Worm (Caenorhabditis elegans) whole organism, L4 larva: ENCODE data around the gene tre-2.

Experiments used
- D1046.2 ChIP-seq: fragments of 200-800 bp; sonication (Bioruptor generic); IDR thresholded peaks from 2 replicates; pipeline ENCODE4 v1.3.6; 2022; ENCODE audit warnings: missing genetic modification characterization, missing compliant biosample characterization
- Y75B8A.6 ChIP-seq: fragments of 200-800 bp; sonication (Bioruptor generic); IDR thresholded peaks from 2 replicates; pipeline ENCODE4 v1.3.6; 2022; ENCODE audit warnings: missing genetic modification reagents, missing genetic modification characterization, missing compliant biosample characterization
- ZK337.2 ChIP-seq: fragments of 200-800 bp; sonication (Bioruptor generic); IDR thresholded peaks from 2 replicates; pipeline ENCODE4 v1.3.6; 2022; ENCODE audit warnings: missing genetic modification reagents, missing genetic modification characterization, missing compliant biosample characterization
- arid-1 ChIP-seq: fragments of 200-800 bp; sonication (Bioruptor generic); conservative IDR thresholded peaks from 2 replicates; pipeline ENCODE4 v1.3.6; 2022; ENCODE audit warnings: missing genetic modification reagents, missing genetic modification characterization, missing compliant biosample characterization
- ceh-20 ChIP-seq: fragments of 200-800 bp; sonication (Bioruptor generic); IDR thresholded peaks from 2 replicates; pipeline ENCODE4 v1.3.6; 2022; ENCODE audit warnings: missing genetic modification reagents, missing genetic modification characterization, missing compliant biosample characterization
- ceh-62 ChIP-seq: sonication (generic microtip); optimal IDR thresholded peaks from 2 replicates; lab custom pipeline; 2017; ENCODE audit warnings: missing biosample characterization, missing genetic modification characterization
- daf-12 ChIP-seq: fragments of 150-350 bp; optimal IDR thresholded peaks from 2 replicates; lab custom pipeline; 2014; ENCODE audit warnings: missing biosample characterization, missing genetic modification reagents, missing genetic modification characterization
- daf-16 ChIP-seq, 3 experiments: sonication (generic microtip); optimal IDR thresholded peaks; 2 replicates each; lab custom pipeline; 2016 to 2017; ENCODE audit warnings: missing genetic modification characterization in 3 of 3, missing genetic modification reagents in 3 of 3, mild to moderate bottlenecking in 2 of 3, missing compliant biosample characterization in 2 of 3, missing biosample characterization in 1 of 3, moderate library complexity in 1 of 3
- daf-8 ChIP-seq: fragments of 200-800 bp; sonication (Bioruptor generic); IDR thresholded peaks from 2 replicates; pipeline ENCODE4 v1.3.6; 2022; ENCODE audit warnings: missing genetic modification characterization, missing compliant biosample characterization
- egl-27 ChIP-seq: sonication (generic microtip); optimal IDR thresholded peaks from 3 replicates; lab custom pipeline; 2017; ENCODE audit warnings: missing biosample characterization, missing genetic modification reagents, missing genetic modification characterization
- fkh-10 ChIP-seq: fragments of 150-350 bp; optimal IDR thresholded peaks from 2 replicates; lab custom pipeline; 2014; ENCODE audit warnings: missing biosample characterization, missing genetic modification reagents, missing genetic modification characterization
- gei-8 ChIP-seq: fragments of 200-800 bp; sonication (Bioruptor generic); optimal IDR thresholded peaks from 2 replicates; lab custom pipeline; 2018; ENCODE audit warnings: mild to moderate bottlenecking, missing genetic modification characterization, missing compliant biosample characterization
- hlh-30 ChIP-seq: sonication (generic microtip); optimal IDR thresholded peaks from 2 replicates; lab custom pipeline; 2017; ENCODE audit warnings: antibody characterized with exemption, mild to moderate bottlenecking, missing genetic modification characterization, missing compliant biosample characterization; ENCODE audit not compliant: insufficient read depth
- lin-15B ChIP-seq: fragments of 150-350 bp; sonication (generic microtip); optimal IDR thresholded peaks from 3 replicates; lab custom pipeline; 2014; ENCODE audit warnings: missing biosample characterization, missing genetic modification characterization
- lin-38 ChIP-seq: fragments of 200-800 bp; sonication (Bioruptor generic); IDR thresholded peaks from 2 replicates; pipeline ENCODE4 v1.3.6; 2022; ENCODE audit warnings: missing genetic modification reagents, missing genetic modification characterization, missing compliant biosample characterization
- lin-39 ChIP-seq: fragments of 150-350 bp; optimal IDR thresholded peaks from 2 replicates; lab custom pipeline; 2014; ENCODE audit warnings: missing biosample characterization, missing genetic modification reagents, missing genetic modification characterization
- mdl-1 ChIP-seq, 2 experiments: fragments of 150-350 bp in 1 of 2; sonication (generic microtip) in 1 of 2; optimal IDR thresholded peaks; 2 replicates each; lab custom pipeline; 2014 to 2017; ENCODE audit warnings: missing biosample characterization in 2 of 2, missing genetic modification characterization in 2 of 2
- mes-2 ChIP-seq: sonication (generic microtip); optimal IDR thresholded peaks from 2 replicates; lab custom pipeline; 2016; ENCODE audit warnings: missing genotype, mild to moderate bottlenecking, missing genetic modification characterization, missing compliant biosample characterization; ENCODE audit not compliant: poor library complexity, severe bottlenecking
- mxl-3 ChIP-seq: fragments of 200-800 bp; sonication (Bioruptor generic); optimal IDR thresholded peaks from 2 replicates; lab custom pipeline; 2018; ENCODE audit warnings: mild to moderate bottlenecking, missing genetic modification characterization, missing compliant biosample characterization
- nhr-11 ChIP-seq: fragments of 150-350 bp; optimal IDR thresholded peaks from 2 replicates; lab custom pipeline; 2014; ENCODE audit warnings: missing biosample characterization, missing genetic modification characterization
- nhr-41 ChIP-seq: fragments of 200-800 bp; sonication (Bioruptor generic); IDR thresholded peaks from 2 replicates; pipeline ENCODE4 v1.3.6; 2022; ENCODE audit warnings: missing genetic modification reagents, missing genetic modification characterization, missing compliant biosample characterization
- nhr-42 ChIP-seq: fragments of 200-800 bp; sonication (Bioruptor generic); IDR thresholded peaks from 2 replicates; pipeline ENCODE4 v1.3.6; 2022; ENCODE audit warnings: missing genetic modification characterization, missing compliant biosample characterization
- nhr-48 ChIP-seq: sonication (generic microtip); optimal IDR thresholded peaks from 2 replicates; lab custom pipeline; 2016; ENCODE audit warnings: mild to moderate bottlenecking, missing genetic modification characterization, missing compliant biosample characterization
- nhr-76 ChIP-seq: fragments of 150-350 bp; optimal IDR thresholded peaks from 2 replicates; lab custom pipeline; 2014; ENCODE audit warnings: missing biosample characterization, missing genetic modification characterization
- php-3 ChIP-seq: fragments of 200-800 bp; sonication (Bioruptor generic); IDR thresholded peaks from 2 replicates; pipeline ENCODE4 v1.3.6; 2022; ENCODE audit warnings: missing genetic modification reagents, missing genetic modification characterization, missing compliant biosample characterization
- rbr-2 ChIP-seq: sonication (generic microtip); optimal IDR thresholded peaks from 2 replicates; lab custom pipeline; 2016; ENCODE audit warnings: missing genotype, missing genetic modification characterization, missing compliant biosample characterization
- set-16 ChIP-seq: fragments of 200-800 bp; sonication (Bioruptor generic); IDR thresholded peaks from 2 replicates; pipeline ENCODE4 v1.3.6; 2022; ENCODE audit warnings: missing genetic modification reagents, missing genetic modification characterization, missing compliant biosample characterization
- snpc-1.2 ChIP-seq: fragments of 200-800 bp; sonication (Bioruptor generic); IDR thresholded peaks from 2 replicates; pipeline ENCODE4 v1.3.6; 2022; ENCODE audit warnings: missing genetic modification reagents, missing genetic modification characterization, missing compliant biosample characterization
- spr-3 ChIP-seq: fragments of 200-800 bp; sonication (Bioruptor generic); optimal IDR thresholded peaks from 2 replicates; lab custom pipeline; 2018; ENCODE audit warnings: mild to moderate bottlenecking, missing genetic modification characterization, missing compliant biosample characterization
- unc-130 ChIP-seq: sonication (generic microtip); optimal IDR thresholded peaks from 2 replicates; lab custom pipeline; 2016; ENCODE audit warnings: missing genetic modification reagents, missing genetic modification characterization, missing compliant biosample characterization
- unc-39 ChIP-seq: sonication (generic microtip); optimal IDR thresholded peaks from 2 replicates; lab custom pipeline; 2017; ENCODE audit warnings: missing biosample characterization, missing genetic modification characterization
- unc-62 ChIP-seq, 3 experiments: fragments of 150-350 bp in 1 of 3; sonication (generic microtip); optimal IDR thresholded peaks in 2 of 3; peaks in 1 of 3; 1 replicate in 1 of 3; 2 replicates in 2 of 3; lab custom pipeline; 2014 to 2017; ENCODE audit warnings: missing biosample characterization in 3 of 3, missing genetic modification characterization in 3 of 3, missing genetic modification reagents in 3 of 3, missing genotype in 1 of 3
- zfp-2 ChIP-seq: sonication (generic microtip); optimal IDR thresholded peaks from 2 replicates; lab custom pipeline; 2016; ENCODE audit warnings: mild to moderate bottlenecking, missing genetic modification characterization, missing compliant biosample characterization
- zfp-3 ChIP-seq: fragments of 200-800 bp; sonication (Bioruptor generic); conservative IDR thresholded peaks from 2 replicates; pipeline ENCODE4 v1.3.6; 2022; ENCODE audit warnings: missing genetic modification reagents, missing genetic modification characterization, missing compliant biosample characterization
- zip-11 ChIP-seq: fragments of 200-800 bp; sonication (Bioruptor generic); IDR thresholded peaks from 2 replicates; pipeline ENCODE4 v1.3.6; 2022; ENCODE audit warnings: missing genetic modification characterization, missing compliant biosample characterization

tre-2 gene

ce11 chrIV:6872958-6873357 is 10.3 kb downstream of the tre-2 start, which contains the start of gene srx-19:
Gene srx-19 (plus strand): TSS chrIV:6873258.
- TF ChIP-seq mes-2 (tag; lab: Kevin White, UChicago) (no peak), lin-15B (tag; lab: Kevin White, UChicago) (no peak), ceh-62 (no peak), ceh-20 (GFP tag; lab: Robert Waterston, UW) (no peak), php-3 (GFP tag; lab: Robert Waterston, UW) (no peak), nhr-76 (tag; lab: Kevin White, UChicago) (no peak), zfp-2 (tag; lab: Kevin White, UChicago) (no peak), nhr-48 (tag; lab: Kevin White, UChicago) (no peak), mxl-3 (GFP tag; lab: Kevin White, UChicago) (no peak), egl-27 (no peak), snpc-1.2 (GFP tag; lab: Robert Waterston, UW) (no peak), daf-8 (GFP tag; lab: Robert Waterston, UW) (no peak), ZK337.2 (GFP tag; lab: Robert Waterston, UW) (no peak), daf-12 (tag; lab: Kevin White, UChicago) (no peak)

ce11 chrIV:6867791-6868190 is 15.5 kb downstream of the tre-2 start, which contains the start of gene srx-20:
Gene srx-20 (plus strand): TSS chrIV:6868091.
- TF ChIP-seq lin-38 (GFP tag; lab: Robert Waterston, UW) (no peak), Y75B8A.6 (GFP tag; lab: Robert Waterston, UW) (no peak), nhr-11 (tag; lab: Kevin White, UChicago) (no peak), spr-3 (GFP tag; lab: Kevin White, UChicago) (no peak), lin-39 (tag; lab: Kevin White, UChicago) (no peak), zfp-3 (GFP tag; lab: Robert Waterston, UW) (no peak), unc-130 (GFP tag; lab: Kevin White, UChicago) (no peak), mdl-1 (tag; optimal IDR thresholded peaks at IDR 0.05; lab: Kevin White, UChicago) (no peak), arid-1 (GFP tag; lab: Robert Waterston, UW) (no peak), nhr-41 (GFP tag; lab: Robert Waterston, UW) (no peak), egl-27 (no peak), unc-39 (tag; lab: Kevin White, UChicago) (no peak), gei-8 (GFP tag; lab: Kevin White, UChicago) (no peak), D1046.2 (no peak)

- no peak for TF ChIP-seq set-16
- TF ChIP-seq daf-16 (GFP tag; optimal IDR thresholded peaks at IDR 0.05; lab: Kevin White, UChicago): no peak
- TF ChIP-seq daf-16 (tag; optimal IDR thresholded peaks at IDR 0.05; lab: Kevin White, UChicago): no peak
Measured at ce11 chrIV:6859270-6859669, 24.0 kb downstream of the tre-2 start, which contains the start of gene R13H7.2. Gene R13H7.2 (minus strand): TSS chrIV:6859370.

- TF ChIP-seq unc-130 (GFP tag; lab: Kevin White, UChicago): no peak
- TF ChIP-seq zip-11 (GFP tag; lab: Robert Waterston, UW): no peak
- no peak for TF ChIP-seq ZK337.2 (GFP tag; lab: Robert Waterston, UW)
- TF ChIP-seq hlh-30 (tag; lab: Kevin White, UChicago): no peak
- TF ChIP-seq unc-62 (GFP tag; optimal IDR thresholded peaks at IDR 0.05 in 1 of 2; lab: Kevin White, UChicago): peak in 1 of 2 experiments; percentile 68
- TF ChIP-seq unc-62 (tag; optimal IDR thresholded peaks at IDR 0.05; lab: Kevin White, UChicago): no peak
- no peak for TF ChIP-seq rbr-2
- TF ChIP-seq fkh-10 (GFP tag; lab: Kevin White, UChicago): no peak
- no peak for TF ChIP-seq nhr-42
Measured at ce11 chrIV:6852727-6853126, 30.5 kb downstream of the tre-2 start.
